Fruit fly (Drosophila melanogaster) whole organism, pupa: ENCODE results near the gene Obp99c.

ENCODE experiments used
- CG10348 ChIP-seq: fragments of 200-800 bp; sonication (Bioruptor generic); IDR thresholded peaks from 2 replicates; pipeline ENCODE4 v1.3.6; 2022; ENCODE audit warnings: missing biosample characterization, missing genetic modification characterization
- CG12605 ChIP-seq: fragments of 200-800 bp; sonication (Bioruptor generic); IDR thresholded peaks from 2 replicates; pipeline ENCODE4 v1.3.6; 2022; ENCODE audit warnings: missing biosample characterization, missing genetic modification characterization
- CG13204 ChIP-seq: fragments of 200-800 bp; sonication (Bioruptor generic); optimal IDR thresholded peaks from 2 replicates; lab custom pipeline; 2018; ENCODE audit warnings: missing biosample characterization, mild to moderate bottlenecking, missing genetic modification characterization, moderate library complexity
- CG14655 ChIP-seq: fragments of 200-800 bp; sonication (Bioruptor generic); optimal IDR thresholded peaks from 3 replicates; lab custom pipeline; 2017; ENCODE audit warnings: mild to moderate bottlenecking, missing biosample characterization, missing genetic modification reagents, missing genetic modification characterization
- CG15710 ChIP-seq: fragments of 200-800 bp; sonication (Bioruptor generic); optimal IDR thresholded peaks from 2 replicates; lab custom pipeline; 2018; ENCODE audit warnings: missing biosample characterization, mild to moderate bottlenecking, missing genetic modification characterization, moderate library complexity
- CG17806 ChIP-seq: fragments of 200-800 bp; sonication (Bioruptor generic); optimal IDR thresholded peaks from 2 replicates; lab custom pipeline; 2018; ENCODE audit warnings: missing biosample characterization, mild to moderate bottlenecking, missing genetic modification characterization, moderate library complexity
- CG32121 ChIP-seq: fragments of 200-800 bp; sonication (Bioruptor generic); IDR thresholded peaks from 2 replicates; pipeline ENCODE4 v1.3.6; 2022; ENCODE audit warnings: missing biosample characterization, missing genetic modification characterization
- CG34367 ChIP-seq: fragments of 200-800 bp; sonication (Bioruptor generic); optimal IDR thresholded peaks from 2 replicates; lab custom pipeline; 2018; ENCODE audit warnings: missing biosample characterization, mild to moderate bottlenecking, missing genetic modification characterization
- CG4496 ChIP-seq: fragments of 200-800 bp; sonication (Bioruptor generic); IDR thresholded peaks from 3 replicates; pipeline ENCODE4 v1.3.6; 2022; ENCODE audit warnings: missing biosample characterization, missing genetic modification characterization
- CG8159 ChIP-seq: fragments of 200-800 bp; sonication (Bioruptor generic); optimal IDR thresholded peaks from 3 replicates; lab custom pipeline; 2018; ENCODE audit warnings: missing biosample characterization, mild to moderate bottlenecking, missing genetic modification characterization, moderate library complexity
- CG8301 ChIP-seq: fragments of 200-800 bp; sonication (Bioruptor generic); optimal IDR thresholded peaks from 2 replicates; lab custom pipeline; 2018; ENCODE audit warnings: missing biosample characterization, mild to moderate bottlenecking, missing genetic modification characterization
- CG9948 ChIP-seq: fragments of 200-800 bp; sonication (Bioruptor generic); optimal IDR thresholded peaks from 2 replicates; lab custom pipeline; 2018; ENCODE audit warnings: missing biosample characterization, mild to moderate bottlenecking, missing genetic modification characterization, moderate library complexity
- D1 ChIP-seq: fragments of 200-800 bp; sonication (Bioruptor generic); optimal IDR thresholded peaks from 2 replicates; lab custom pipeline; 2018; ENCODE audit warnings: missing biosample characterization, mild to moderate bottlenecking, missing genetic modification characterization, moderate library complexity
- EcR ChIP-seq: fragments of 200-800 bp; sonication (Bioruptor generic); optimal IDR thresholded peaks from 3 replicates; lab custom pipeline; 2019; ENCODE audit warnings: missing biosample characterization, missing genetic modification characterization, mild to moderate bottlenecking, moderate library complexity, missing genetic modification reagents
- Ets98B ChIP-seq: fragments of 200-800 bp; sonication (Bioruptor generic); IDR thresholded peaks from 2 replicates; pipeline ENCODE4 v1.3.6; 2022; ENCODE audit warnings: missing biosample characterization, missing genetic modification characterization
- Pif1A ChIP-seq: fragments of 200-800 bp; sonication (Bioruptor generic); optimal IDR thresholded peaks from 3 replicates; lab custom pipeline; 2016; ENCODE audit warnings: missing biosample characterization, missing genetic modification characterization
- Pif1B ChIP-seq: fragments of 200-800 bp; sonication (Bioruptor generic); optimal IDR thresholded peaks from 3 replicates; lab custom pipeline; 2016; ENCODE audit warnings: missing biosample characterization, missing genetic modification characterization
- Snoo ChIP-seq: fragments of 200-800 bp; sonication (Bioruptor generic); optimal IDR thresholded peaks from 3 replicates; lab custom pipeline; 2017; ENCODE audit warnings: missing biosample characterization, mild to moderate bottlenecking, missing genetic modification characterization, inconsistent platforms
- fd96Ca ChIP-seq: fragments of 200-800 bp; sonication (Bioruptor generic); IDR thresholded peaks from 3 replicates; pipeline ENCODE4 v1.3.6; 2022; ENCODE audit warnings: missing biosample characterization, missing genetic modification characterization
- gl ChIP-seq: fragments of 200-800 bp; sonication (Bioruptor generic); optimal IDR thresholded peaks from 2 replicates; lab custom pipeline; 2018; ENCODE audit warnings: missing biosample characterization, mild to moderate bottlenecking, missing genetic modification characterization
- rn ChIP-seq: fragments of 200-800 bp; sonication (Bioruptor generic); IDR thresholded peaks from 2 replicates; pipeline ENCODE4 v1.3.6; 2022; ENCODE audit warnings: missing biosample characterization, missing genetic modification characterization

The Obp99c gene

dm6 chr3R:29716043-29716781 lies 27.1 kb upstream of the Obp99c start:
- TF ChIP-seq rn (GFP tag; lab: Robert Waterston, UW) (no peak), CG32121 (GFP tag; lab: Robert Waterston, UW) (no peak), CG14655 (GFP tag; lab: Kevin White, UChicago) (no peak), CG34367 (tag; lab: Kevin White, UChicago) (no peak), Pif1B (GFP tag; lab: Kevin White, UChicago) (no peak), EcR (GFP tag; lab: Kevin White, UChicago) (no peak), Pif1A (no peak), CG12605 (GFP tag; lab: Robert Waterston, UW) (no peak), CG4496 (no peak), Snoo (tag; lab: Kevin White, UChicago) (no peak), CG17806 (tag; lab: Kevin White, UChicago) (no peak), gl (no peak), CG15710 (no peak), fd96Ca (GFP tag; lab: Robert Waterston, UW) (no peak), CG8159 (tag; lab: Kevin White, UChicago) (no peak), CG13204 (GFP tag; lab: Kevin White, UChicago) (no peak)

DNA sequence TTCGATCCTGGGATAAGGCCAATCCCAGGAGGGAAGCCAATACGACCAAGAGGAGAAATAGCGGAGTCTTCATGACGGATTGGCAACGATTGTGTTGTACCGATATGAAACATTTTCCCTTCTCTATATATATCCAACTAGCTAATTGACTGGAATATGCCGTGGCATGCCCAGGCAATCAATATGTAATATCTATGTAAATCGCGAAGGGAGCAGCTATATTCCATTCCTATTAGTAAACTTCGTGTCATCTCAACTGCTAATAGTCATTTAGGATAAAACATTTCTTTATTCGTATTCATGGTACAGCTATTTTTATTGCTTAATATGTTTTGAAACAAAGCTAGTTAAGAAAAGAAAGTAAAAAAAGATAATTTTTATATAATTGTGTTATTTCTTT lies 26.2 kb upstream of the Obp99c start, which contains the start of gene Dup99B:
Dup99B (minus strand) TSS at position 101 of the 400 bp plus-strand sequence.
- TF ChIP-seq CG34367 (tag; lab: Kevin White, UChicago) (no peak), CG32121 (GFP tag; lab: Robert Waterston, UW) (no peak), gl (no peak), CG15710 (no peak), CG9948 (tag; lab: Kevin White, UChicago) (no peak), rn (GFP tag; lab: Robert Waterston, UW) (no peak), CG4496 (no peak), CG13204 (GFP tag; lab: Kevin White, UChicago) (no peak), Snoo (tag; lab: Kevin White, UChicago) (no peak), CG8159 (tag; lab: Kevin White, UChicago) (no peak), CG12605 (GFP tag; lab: Robert Waterston, UW) (no peak), CG10348 (GFP tag; lab: Robert Waterston, UW) (no peak), Pif1B (GFP tag; lab: Kevin White, UChicago) (no peak), D1 (no peak), EcR (GFP tag; lab: Kevin White, UChicago) (no peak), Pif1A (no peak), CG14655 (GFP tag; lab: Kevin White, UChicago) (no peak)

DNA sequence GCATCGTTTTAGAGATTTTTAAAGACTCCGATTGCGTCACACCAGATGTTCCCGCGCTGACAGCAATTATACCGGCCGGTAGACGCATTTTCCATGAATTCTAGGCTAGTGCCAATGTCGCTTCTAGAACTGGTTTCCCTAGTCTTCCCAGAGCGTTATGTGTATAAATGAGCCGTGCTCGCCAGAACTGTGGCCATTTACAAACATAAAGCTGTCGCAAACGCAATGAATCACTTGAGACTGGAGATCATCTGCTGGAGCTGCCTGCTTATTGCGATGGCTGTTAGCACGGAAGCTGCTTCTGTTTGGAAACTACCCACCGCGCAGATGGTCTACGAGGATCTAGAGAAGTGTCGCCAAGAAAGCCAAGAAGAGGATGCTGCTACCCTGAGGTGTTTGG lies 25.2 kb upstream of the Obp99c start, which contains the start of gene Obp99d:
Obp99d (plus strand) TSS at position 192 of the 400 bp plus-strand sequence.
- TF ChIP-seq CG9948 (tag; lab: Kevin White, UChicago) (no peak), Ets98B (GFP tag; lab: Robert Waterston, UW) (no peak), CG8301 (tag; lab: Kevin White, UChicago) (no peak), CG12605 (GFP tag; lab: Robert Waterston, UW) (no peak), rn (GFP tag; lab: Robert Waterston, UW) (no peak)

DNA sequence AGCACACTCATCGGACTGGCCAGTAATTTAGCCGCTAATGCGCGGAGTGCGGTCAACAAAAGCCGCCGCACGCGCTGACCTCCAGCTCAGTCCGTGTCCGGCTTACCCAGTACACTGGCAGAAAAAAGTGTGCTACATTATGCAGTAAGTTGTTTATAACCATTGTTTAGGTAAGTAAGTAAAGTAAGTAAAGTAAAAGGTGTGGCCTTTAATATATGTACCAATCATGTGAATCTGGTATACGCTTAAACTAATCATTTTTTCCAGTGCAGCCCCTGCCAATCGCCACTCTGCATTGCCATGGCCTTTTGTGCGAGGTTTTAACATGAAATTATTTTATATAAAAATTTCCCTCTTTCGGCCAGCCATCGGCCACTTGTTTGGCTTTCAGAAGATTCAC lies 22.3 kb upstream of the Obp99c start:
- TF ChIP-seq CG32121 (GFP tag; lab: Robert Waterston, UW) (no peak), EcR (GFP tag; lab: Kevin White, UChicago) (no peak), CG10348 (GFP tag; lab: Robert Waterston, UW) (no peak), D1 (no peak), CG15710 (no peak), CG17806 (tag; lab: Kevin White, UChicago) (no peak), Ets98B (GFP tag; lab: Robert Waterston, UW) (no peak), CG4496 (no peak), Snoo (tag; lab: Kevin White, UChicago) (no peak), gl (no peak), fd96Ca (GFP tag; lab: Robert Waterston, UW) (no peak), CG12605 (GFP tag; lab: Robert Waterston, UW) (no peak), Pif1A (no peak), CG13204 (GFP tag; lab: Kevin White, UChicago) (no peak), CG34367 (tag; lab: Kevin White, UChicago) (no peak), CG9948 (tag; lab: Kevin White, UChicago) (no peak), Pif1B (GFP tag; lab: Kevin White, UChicago) (no peak), CG14655 (GFP tag; lab: Kevin White, UChicago) (no peak), rn (GFP tag; lab: Robert Waterston, UW) (no peak), CG8301 (tag; lab: Kevin White, UChicago) (no peak)
- TF ChIP-seq, all 21 proteins: peak for 0

DNA sequence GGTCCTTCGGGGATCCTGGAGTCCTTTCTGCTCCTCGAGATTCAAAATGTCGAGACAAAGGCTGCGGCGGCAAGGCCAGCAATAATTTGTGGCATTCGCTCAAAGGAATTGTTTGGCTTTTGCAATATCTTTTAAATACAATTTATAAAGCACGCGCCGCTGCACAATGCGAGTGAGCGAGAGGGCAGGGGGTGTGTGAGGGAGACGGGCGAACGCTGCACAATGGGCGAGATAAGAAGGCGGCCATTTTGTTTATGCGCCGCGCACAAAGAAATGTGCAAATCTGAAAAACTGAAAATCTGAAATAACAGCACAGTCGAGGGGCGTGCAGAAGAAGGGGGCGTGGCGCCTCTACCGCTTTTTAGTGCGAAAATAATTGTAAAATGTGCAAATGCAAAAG lies 19.2 kb upstream of the Obp99c start:
- no peak for TF ChIP-seq EcR (GFP tag; lab: Kevin White, UChicago)
- TF ChIP-seq Pif1B (GFP tag; lab: Kevin White, UChicago) = no peak
- no peak for TF ChIP-seq D1
- no peak for TF ChIP-seq Snoo (tag; lab: Kevin White, UChicago)
- TF ChIP-seq CG17806 (tag; lab: Kevin White, UChicago) = no peak
- no peak for TF ChIP-seq CG13204 (GFP tag; lab: Kevin White, UChicago)
- no peak for TF ChIP-seq CG8301 (tag; lab: Kevin White, UChicago)
- TF ChIP-seq CG8159 (tag; lab: Kevin White, UChicago) = no peak
- no peak for TF ChIP-seq Ets98B (GFP tag; lab: Robert Waterston, UW)
- TF ChIP-seq CG15710 = no peak
- TF ChIP-seq gl = no peak
- no peak for TF ChIP-seq fd96Ca (GFP tag; lab: Robert Waterston, UW)
- TF ChIP-seq CG4496 = no peak
- TF ChIP-seq CG14655 (GFP tag; lab: Kevin White, UChicago) = no peak
- TF ChIP-seq CG10348 (GFP tag; lab: Robert Waterston, UW) = no peak
- TF ChIP-seq Pif1A = no peak
- no peak for TF ChIP-seq CG12605 (GFP tag; lab: Robert Waterston, UW)
- TF ChIP-seq, all 21 proteins: peak for 0
